Worm (Caenorhabditis elegans): ENCODE results near the gene R107.2.

Gene R107.2

DNA sequence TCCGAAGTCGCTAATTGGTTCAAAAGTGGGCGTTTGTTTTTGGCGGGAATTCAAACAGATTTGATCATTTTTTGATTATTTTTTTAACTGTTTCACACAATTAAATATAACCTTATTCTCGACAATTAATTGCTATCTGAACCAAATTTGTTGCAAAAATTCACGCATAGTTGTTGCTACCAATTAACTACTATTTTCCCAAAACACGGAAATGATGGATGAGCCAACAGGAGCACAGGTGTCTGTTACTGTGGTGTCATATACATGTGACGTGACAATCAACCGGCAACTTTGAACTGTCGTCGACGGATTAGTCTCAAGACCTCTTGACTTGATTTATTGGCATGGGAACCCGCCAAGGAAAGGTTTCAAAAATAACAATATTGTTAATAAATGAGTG lies 27.0 kb upstream of the R107.2 start:
- TF ChIP-seq flt-1 (GFP tag; IDR thresholded peaks at IDR 0.05) (no peak), T22C8.4 (GFP tag; IDR thresholded peaks at IDR 0.05) (no peak), ztf-29 (GFP tag; IDR thresholded peaks at IDR 0.05) (no peak), med-1 (GFP tag; optimal IDR thresholded peaks at IDR 0.05; ENCODE audit: insufficient read depth) (no peak), ztf-23 (GFP tag; IDR thresholded peaks at IDR 0.05) (no peak), klf-2 (GFP tag; conservative IDR thresholded peaks at IDR 0.05) (no peak), tab-1 (GFP tag; IDR thresholded peaks at IDR 0.05) (no peak), ref-1 (GFP tag; conservative IDR thresholded peaks at IDR 0.05) (no peak), cog-1 (tag; optimal IDR thresholded peaks at IDR 0.05) (no peak)

DNA sequence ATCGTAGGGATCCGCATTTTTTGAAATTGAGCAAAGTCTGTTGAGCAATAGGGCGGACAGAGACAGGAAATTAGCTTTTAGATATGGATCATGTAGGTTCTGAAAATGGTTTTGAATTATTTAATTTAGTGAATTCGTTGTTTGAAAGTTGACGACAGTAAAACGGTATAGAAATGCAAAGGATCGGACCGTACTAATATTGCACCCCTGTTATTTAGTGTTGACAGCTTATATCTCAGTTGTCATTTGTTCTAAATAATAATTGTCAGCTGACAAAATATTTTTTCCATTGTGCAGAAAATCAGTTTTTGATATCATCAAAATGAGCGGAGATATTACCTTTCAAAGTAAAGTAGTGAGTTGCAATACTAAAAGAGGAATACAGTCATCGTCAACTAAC lies 25.6 kb upstream of the R107.2 start, which contains the start of gene lin-12:
Gene lin-12 (minus strand): TSS at position 101 of the 400 bp plus-strand sequence.
- TF ChIP-seq tab-1 (GFP tag; IDR thresholded peaks at IDR 0.05) (no peak), cog-1 (tag; optimal IDR thresholded peaks at IDR 0.05) (no peak), flt-1 (GFP tag; IDR thresholded peaks at IDR 0.05) (no peak), ztf-29 (GFP tag; IDR thresholded peaks at IDR 0.05) (no peak), T22C8.4 (GFP tag; IDR thresholded peaks at IDR 0.05) (no peak), ztf-23 (GFP tag; IDR thresholded peaks at IDR 0.05) (no peak), klf-2 (GFP tag; conservative IDR thresholded peaks at IDR 0.05) (no peak), ref-1 (GFP tag; conservative IDR thresholded peaks at IDR 0.05) (no peak), med-1 (GFP tag; optimal IDR thresholded peaks at IDR 0.05; ENCODE audit: insufficient read depth) (no peak)

DNA sequence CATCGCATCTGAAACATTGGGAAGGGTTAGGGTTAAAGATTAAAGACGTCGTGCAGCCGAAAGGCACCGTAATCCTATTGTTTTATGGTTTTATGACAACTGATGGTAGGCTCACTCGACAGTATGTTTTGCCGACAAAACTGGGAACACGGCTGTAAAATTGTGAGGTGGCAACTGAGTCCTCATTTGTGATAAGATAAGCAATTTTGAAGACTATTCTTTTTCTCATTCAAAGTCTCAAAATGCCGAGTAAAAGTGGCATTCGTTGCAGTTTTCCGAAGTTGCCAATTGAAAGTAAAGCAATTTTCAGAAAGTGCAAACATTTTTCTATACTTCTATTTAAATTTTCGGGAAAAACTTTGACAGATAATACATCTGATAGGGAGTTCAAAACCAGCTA lies 24.0 kb upstream of the R107.2 start:
- no peak for TF ChIP-seq ref-1 (GFP tag; conservative IDR thresholded peaks at IDR 0.05)
- TF ChIP-seq cog-1 (tag; optimal IDR thresholded peaks at IDR 0.05): no peak
- no peak for TF ChIP-seq ztf-29 (GFP tag; IDR thresholded peaks at IDR 0.05)
- TF ChIP-seq tab-1 (GFP tag; IDR thresholded peaks at IDR 0.05): no peak
- TF ChIP-seq klf-2 (GFP tag; conservative IDR thresholded peaks at IDR 0.05): no peak
- no peak for TF ChIP-seq T22C8.4 (GFP tag; IDR thresholded peaks at IDR 0.05)
- no peak for TF ChIP-seq ztf-23 (GFP tag; IDR thresholded peaks at IDR 0.05)
- TF ChIP-seq flt-1 (GFP tag; IDR thresholded peaks at IDR 0.05): no peak
- no peak for TF ChIP-seq med-1 (GFP tag; optimal IDR thresholded peaks at IDR 0.05; ENCODE audit: insufficient read depth)

DNA sequence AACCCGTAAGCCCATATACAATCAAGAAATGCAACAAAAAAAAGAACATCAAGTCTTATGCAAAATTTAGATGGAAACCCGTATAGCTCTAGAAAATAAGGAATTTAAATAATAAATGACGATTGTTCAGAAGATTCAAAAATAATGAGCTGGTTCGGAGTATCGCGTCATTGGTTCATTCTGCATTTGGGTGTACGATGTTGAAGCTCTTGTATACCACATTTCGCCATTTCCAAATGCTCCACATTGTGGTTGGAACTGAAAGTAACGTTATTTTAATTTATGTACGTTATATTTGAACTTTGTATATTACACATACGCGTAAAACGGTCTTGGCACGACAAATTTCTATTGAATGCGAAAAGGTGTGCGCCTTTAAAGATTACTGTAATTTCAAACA lies 14.5 kb upstream of the R107.2 start:
- no peak for TF ChIP-seq med-1 (GFP tag; optimal IDR thresholded peaks at IDR 0.05; ENCODE audit: insufficient read depth)
- no peak for TF ChIP-seq flt-1 (GFP tag; IDR thresholded peaks at IDR 0.05)
- TF ChIP-seq tab-1 (GFP tag; IDR thresholded peaks at IDR 0.05): no peak
- TF ChIP-seq klf-2 (GFP tag; conservative IDR thresholded peaks at IDR 0.05): no peak
- TF ChIP-seq cog-1 (tag; optimal IDR thresholded peaks at IDR 0.05): no peak
- TF ChIP-seq T22C8.4 (GFP tag; IDR thresholded peaks at IDR 0.05): no peak

DNA sequence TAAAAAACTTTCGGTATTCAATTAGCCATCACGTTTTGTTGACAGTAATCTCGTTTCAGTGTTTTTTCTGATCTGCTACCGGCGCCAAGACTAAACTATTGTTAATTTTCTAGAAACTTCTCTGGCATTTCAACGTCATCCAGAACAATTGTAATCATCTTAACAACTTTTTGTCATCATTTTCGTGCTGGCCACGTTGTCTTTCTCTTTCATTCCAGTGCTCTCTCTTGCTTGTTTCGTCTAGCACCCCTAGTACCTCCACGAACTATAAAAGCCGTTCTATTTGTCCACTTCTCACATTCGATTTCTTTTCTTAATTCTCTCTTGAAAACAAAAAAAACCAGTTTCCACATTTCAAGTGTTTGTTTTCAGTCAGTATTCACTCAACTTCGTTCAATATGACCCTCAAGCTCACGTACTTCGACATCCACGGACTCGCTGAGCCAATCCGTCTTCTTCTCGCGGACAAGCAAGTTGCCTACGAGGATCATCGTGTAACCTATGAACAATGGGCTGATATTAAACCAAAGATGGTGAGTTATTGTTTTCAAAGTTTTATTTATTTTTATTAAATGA lies 13.3 kb upstream of the R107.2 start, which contains the start of gene gst-1:
Gene gst-1 (plus strand): TSS at position 373 of the 576 bp plus-strand sequence.
- TF ChIP-seq ztf-23 (GFP tag; IDR thresholded peaks at IDR 0.05) (no peak), flt-1 (GFP tag; IDR thresholded peaks at IDR 0.05) (no peak), ztf-29 (GFP tag; IDR thresholded peaks at IDR 0.05) (no peak), tab-1 (GFP tag; IDR thresholded peaks at IDR 0.05) (no peak), cog-1 (tag; optimal IDR thresholded peaks at IDR 0.05) (no peak), ref-1 (GFP tag; conservative IDR thresholded peaks at IDR 0.05) (no peak), T22C8.4 (GFP tag; IDR thresholded peaks at IDR 0.05) (no peak), med-1 (GFP tag; optimal IDR thresholded peaks at IDR 0.05; ENCODE audit: insufficient read depth) (no peak), klf-2 (GFP tag; conservative IDR thresholded peaks at IDR 0.05) (no peak)

DNA sequence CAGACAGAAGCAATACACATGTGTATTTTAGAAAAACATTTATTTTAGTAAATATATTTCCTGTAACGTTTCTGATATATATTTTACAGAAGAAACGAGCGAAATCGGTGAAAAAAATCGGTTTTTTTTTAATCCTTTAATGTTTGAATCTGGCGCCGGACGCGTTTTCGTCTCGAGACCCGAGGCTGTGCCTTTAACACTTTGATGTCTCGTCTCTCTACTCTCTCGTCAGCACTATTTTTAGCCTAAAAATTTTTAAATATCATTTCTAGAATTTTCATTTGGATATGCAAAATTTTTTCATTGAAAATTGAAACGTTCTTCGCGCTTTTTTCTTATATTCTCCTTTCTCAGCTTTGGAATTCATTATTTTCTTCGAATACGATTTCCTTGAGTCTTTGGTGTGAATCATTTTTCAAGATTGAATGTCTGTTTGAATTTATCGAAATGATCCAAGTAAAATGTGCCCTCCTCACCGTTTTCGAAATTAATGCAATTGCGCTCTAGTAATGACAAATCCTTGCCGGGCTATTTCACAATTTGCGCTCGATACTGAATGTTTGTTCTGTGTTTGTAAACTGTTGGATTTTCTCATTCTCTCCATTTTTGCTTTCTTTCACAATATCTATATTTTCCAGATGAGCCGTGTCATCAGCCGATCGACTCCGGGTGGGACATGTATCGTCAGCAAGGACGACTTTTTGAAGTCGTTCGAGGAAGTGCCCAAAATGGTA lies 8.8 kb upstream of the R107.2 start, which contains the start of gene cls-2:
Gene cls-2 (plus strand): TSS at position 635 of the 734 bp plus-strand sequence.
- TF ChIP-seq med-1 (GFP tag; optimal IDR thresholded peaks at IDR 0.05; ENCODE audit: insufficient read depth) (no peak), T22C8.4 (GFP tag; IDR thresholded peaks at IDR 0.05) (no peak), klf-2 (GFP tag; conservative IDR thresholded peaks at IDR 0.05) (no peak), tab-1 (GFP tag; IDR thresholded peaks at IDR 0.05) (no peak)

DNA sequence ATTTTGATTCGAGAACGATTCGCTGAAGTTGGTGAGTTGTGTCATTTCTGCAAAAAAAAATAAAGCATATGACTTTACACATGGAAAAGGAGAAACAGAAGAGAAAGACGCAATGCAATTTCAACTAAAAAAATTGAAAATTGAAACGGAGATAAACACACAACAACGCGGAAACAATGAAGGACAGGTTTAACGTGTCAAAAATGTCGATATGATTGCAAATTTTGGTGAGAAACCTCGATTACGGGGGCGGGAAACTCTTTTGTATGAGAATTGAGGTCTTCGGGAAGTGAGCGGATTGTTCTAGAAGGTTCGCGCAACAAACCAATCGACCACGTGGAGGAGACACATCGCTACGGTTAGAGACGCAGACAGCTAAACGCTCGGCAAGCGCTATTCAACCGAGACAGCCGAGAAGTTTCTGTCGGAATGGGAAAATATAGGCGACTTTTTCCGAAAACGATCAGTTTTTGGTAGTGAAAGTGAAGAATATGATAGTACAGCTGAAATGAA lies 8.1 kb upstream of the R107.2 start, which contains the start of gene R107.5:
Gene R107.5 (minus strand): TSS at position 51 of the 513 bp plus-strand sequence.
- TF ChIP-seq flt-1 (GFP tag; IDR thresholded peaks at IDR 0.05) (peak; percentile 78), T22C8.4 (GFP tag; IDR thresholded peaks at IDR 0.05) (peak; percentile 52; the same call in 1 of the 2 replicates), klf-2 (GFP tag; conservative IDR thresholded peaks at IDR 0.05) (no peak), ref-1 (GFP tag; conservative IDR thresholded peaks at IDR 0.05) (no peak), ztf-29 (GFP tag; IDR thresholded peaks at IDR 0.05) (no peak), tab-1 (GFP tag; IDR thresholded peaks at IDR 0.05) (no peak), ztf-23 (GFP tag; IDR thresholded peaks at IDR 0.05) (peak; percentile 81), med-1 (GFP tag; optimal IDR thresholded peaks at IDR 0.05; ENCODE audit: insufficient read depth) (no peak)

DNA sequence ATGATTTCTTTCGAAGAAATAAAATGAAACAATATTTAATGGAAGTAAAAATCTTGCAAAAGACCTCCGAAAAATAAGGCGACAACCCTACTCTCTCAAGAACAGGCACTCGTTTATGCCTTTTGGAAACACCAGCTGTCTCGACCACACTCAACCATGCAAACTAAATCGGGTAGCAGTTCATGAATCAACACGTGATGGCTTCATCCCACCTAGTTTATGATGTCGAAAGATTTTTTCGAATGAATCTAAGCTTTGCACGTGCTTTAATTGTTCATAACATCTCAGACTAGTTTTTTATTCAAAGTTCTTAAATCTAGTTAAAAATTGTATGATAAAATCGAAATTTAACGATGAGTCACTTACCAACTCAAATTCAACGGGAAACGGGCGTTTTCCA lies 7.5 kb upstream of the R107.2 start:
- no peak for TF ChIP-seq klf-2 (GFP tag; conservative IDR thresholded peaks at IDR 0.05)
- no peak for TF ChIP-seq ztf-29 (GFP tag; IDR thresholded peaks at IDR 0.05)
- no peak for TF ChIP-seq ref-1 (GFP tag; conservative IDR thresholded peaks at IDR 0.05)
- TF ChIP-seq tab-1 (GFP tag; IDR thresholded peaks at IDR 0.05): no peak
- TF ChIP-seq med-1 (GFP tag; optimal IDR thresholded peaks at IDR 0.05; ENCODE audit: insufficient read depth): no peak
- TF ChIP-seq ztf-23 (GFP tag; IDR thresholded peaks at IDR 0.05): no peak
- no peak for TF ChIP-seq flt-1 (GFP tag; IDR thresholded peaks at IDR 0.05)
- TF ChIP-seq cog-1 (tag; optimal IDR thresholded peaks at IDR 0.05): no peak
- TF ChIP-seq T22C8.4 (GFP tag; IDR thresholded peaks at IDR 0.05): no peak

DNA sequence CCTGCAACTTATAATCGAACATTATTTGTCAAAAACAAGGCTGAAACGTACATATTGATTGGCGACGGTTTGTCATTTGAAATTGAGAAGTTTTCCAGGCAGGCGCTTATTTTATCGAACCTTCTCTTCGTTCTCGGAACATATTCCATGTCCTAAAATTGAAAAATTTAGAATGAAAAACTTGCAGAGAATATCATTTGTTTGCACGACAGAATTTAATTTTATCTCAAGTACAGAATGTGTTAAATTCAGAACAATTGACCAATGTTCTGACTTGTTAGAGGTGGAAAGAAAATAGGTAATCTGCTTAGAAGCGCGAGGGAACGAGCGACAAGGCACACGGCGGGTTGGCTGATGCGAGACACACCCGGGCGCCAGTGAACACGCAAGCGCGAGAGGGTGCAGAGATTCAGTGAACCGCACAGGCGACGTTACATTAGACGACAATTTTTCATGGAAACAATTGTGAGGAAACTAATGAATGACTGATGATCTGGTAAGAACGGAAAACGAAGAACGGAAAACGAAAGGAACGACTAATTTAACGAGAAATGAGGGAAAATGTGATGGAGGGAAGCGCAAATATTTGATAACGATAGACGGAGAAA lies 6.7 kb upstream of the R107.2 start:
- TF ChIP-seq cog-1 (tag; optimal IDR thresholded peaks at IDR 0.05) (no peak), flt-1 (GFP tag; IDR thresholded peaks at IDR 0.05) (no peak; the same call in 1 of the 2 replicates), klf-2 (GFP tag; conservative IDR thresholded peaks at IDR 0.05) (peak; percentile 38; the same call in 1 of the 2 replicates), tab-1 (GFP tag; IDR thresholded peaks at IDR 0.05) (no peak), ztf-29 (GFP tag; IDR thresholded peaks at IDR 0.05) (0 out of 2 replicates have a peak, but pooled peaks have one; percentile 18), T22C8.4 (GFP tag; IDR thresholded peaks at IDR 0.05) (no peak), ztf-23 (GFP tag; IDR thresholded peaks at IDR 0.05) (no peak), ref-1 (GFP tag; conservative IDR thresholded peaks at IDR 0.05) (no peak)

Data from whole organism, midembryonic.